Worm (Caenorhabditis elegans): Measurements from ENCODE around the gene srz-9.

ce11 chrIII:1221995-1222394 is 41.8 kb upstream of the srz-9 start:
- no peak for TF ChIP-seq zag-1 (tag; optimal IDR thresholded peaks at IDR 0.05)
- no peak for TF ChIP-seq mdl-1 (tag; optimal IDR thresholded peaks at IDR 0.05)
- TF ChIP-seq pqm-1 (tag; optimal IDR thresholded peaks at IDR 0.05): no peak
- TF ChIP-seq nhr-11 (tag; optimal IDR thresholded peaks at IDR 0.05): no peak
- no peak for TF ChIP-seq lin-15B (tag; optimal IDR thresholded peaks at IDR 0.05)
- TF ChIP-seq pha-4 (tag; optimal IDR thresholded peaks at IDR 0.05): no peak
- TF ChIP-seq ceh-16 (tag; optimal IDR thresholded peaks at IDR 0.05): no peak
- TF ChIP-seq elt-3 (tag; optimal IDR thresholded peaks at IDR 0.05): no peak
